Worm (Caenorhabditis elegans) whole organism, L1 larva: Measurements from ENCODE around the gene dss-1.

Experiments used
- ceh-8 ChIP-seq: fragments of 200-800 bp; sonication (Bioruptor generic); optimal IDR thresholded peaks from 2 replicates; lab custom pipeline; 2018; ENCODE audit warnings: mild to moderate bottlenecking, missing genetic modification characterization, moderate library complexity, missing compliant biosample characterization
- ces-1 ChIP-seq: fragments of 150-350 bp; optimal IDR thresholded peaks from 2 replicates; lab custom pipeline; 2014; ENCODE audit warnings: missing biosample characterization, missing genetic modification reagents, missing genetic modification characterization
- fos-1 ChIP-seq: fragments of 150-350 bp; optimal IDR thresholded peaks from 2 replicates; lab custom pipeline; 2014; ENCODE audit warnings: missing biosample characterization, missing genetic modification characterization
- lin-14 ChIP-seq: fragments of 200-800 bp; sonication (Bioruptor generic); optimal IDR thresholded peaks from 2 replicates; lab custom pipeline; 2018; ENCODE audit warnings: mild to moderate bottlenecking, missing genetic modification characterization, moderate library complexity, missing compliant biosample characterization
- nhr-237 ChIP-seq: fragments of 150-350 bp; optimal IDR thresholded peaks from 2 replicates; lab custom pipeline; 2014; ENCODE audit warnings: missing biosample characterization, missing genetic modification characterization
- snpc-4 ChIP-seq: fragments of 150-350 bp; optimal IDR thresholded peaks from 2 replicates; lab custom pipeline; 2014; ENCODE audit warnings: missing biosample characterization, missing genetic modification characterization
- snu-23 ChIP-seq: sonication (generic microtip); optimal IDR thresholded peaks from 2 replicates; lab custom pipeline; 2016; ENCODE audit warnings: missing genetic modification characterization, missing compliant biosample characterization
- zip-4 ChIP-seq: fragments of 200-800 bp; sonication (Bioruptor generic); optimal IDR thresholded peaks from 2 replicates; lab custom pipeline; 2018; ENCODE audit warnings: mild to moderate bottlenecking, missing genetic modification characterization, moderate library complexity, missing compliant biosample characterization

ce11 chrIII:1216096-1216495, 20.0 kb upstream of the dss-1 start:
- TF ChIP-seq ces-1 (GFP tag; lab: Kevin White, UChicago) (no peak), fos-1 (tag; lab: Kevin White, UChicago) (no peak), snu-23 (GFP tag; lab: Kevin White, UChicago) (no peak), zip-4 (GFP tag; lab: Kevin White, UChicago) (no peak), snpc-4 (tag; lab: Kevin White, UChicago) (no peak), nhr-237 (no peak), ceh-8 (no peak), lin-14 (GFP tag; lab: Kevin White, UChicago) (no peak)
